Worm (Caenorhabditis elegans): Measurements from ENCODE around the gene srbc-76.
"Not testable (repeated sequence)": the region's sequence is repeated elsewhere in the genome, so short reads cannot be mapped to it uniquely, and the experiment has no call there.

The srbc-76 gene

DNA sequence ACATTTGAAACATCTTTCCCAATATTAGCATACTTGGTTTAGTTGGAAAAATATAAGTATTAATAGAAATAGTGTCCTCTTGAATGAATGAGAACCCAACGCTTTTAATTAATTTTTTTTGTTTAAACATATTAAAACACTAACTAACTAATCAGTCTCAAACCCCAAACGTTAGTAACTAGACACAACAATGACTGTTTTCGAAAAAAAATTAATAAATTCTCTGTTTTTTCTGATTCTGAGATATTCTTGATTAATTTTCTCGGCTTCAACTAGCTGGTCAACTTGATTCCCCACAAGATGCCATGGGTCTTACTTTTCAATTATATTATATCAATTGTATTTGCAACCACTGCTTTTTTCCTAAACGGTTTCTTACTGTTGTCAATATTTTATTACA, at the start of gene srbc-76:
Gene srbc-76, plus strand, starts transcription at position 301 of the 400 bp plus-strand sequence.
- no peak for TF ChIP-seq snpc-4 (tag; optimal IDR thresholded peaks at IDR 0.05)
- TF ChIP-seq elt-2 (tag; optimal IDR thresholded peaks at IDR 0.05) = no peak
- no peak for TF ChIP-seq jun-1 (tag; optimal IDR thresholded peaks at IDR 0.05)
- TF ChIP-seq fkh-10 (GFP tag; optimal IDR thresholded peaks at IDR 0.05) = no peak

ce11 chrV:15207681-15208080, 44.5 kb upstream of the srbc-76 start, which contains the start of gene C41G6.12:
C41G6.12 (minus strand) TSS chrV:15207781.
- not testable (repeated sequence) for TF ChIP-seq zag-1, daf-12, fkh-2 (tag; optimal IDR thresholded peaks at IDR 0.05)

ce11 chrV:15211869-15212268, 40.3 kb upstream of the srbc-76 start, which contains the start of gene sri-24:
sri-24 (plus strand) TSS chrV:15212169.
- TF ChIP-seq skn-1, nhr-11, R02D3.7 (tag; optimal IDR thresholded peaks at IDR 0.05): not testable (repeated sequence)

- not testable (repeated sequence) for TF ChIP-seq nhr-25, zag-1, R02D3.7 (tag; optimal IDR thresholded peaks at IDR 0.05)
Measured at ce11 chrV:15215175-15215574, 37.0 kb upstream of the srbc-76 start, which contains the start of gene sri-26. sri-26 (plus strand) TSS chrV:15215475.

ce11 chrV:15216705-15217104, 35.5 kb upstream of the srbc-76 start, which contains the start of gene sri-25:
sri-25 (plus strand) TSS chrV:15217005.
- TF ChIP-seq unc-62 (GFP tag; optimal IDR thresholded peaks at IDR 0.05) (no peak), ceh-9 (tag; optimal IDR thresholded peaks at IDR 0.05) (no peak), unc-39 (tag; optimal IDR thresholded peaks at IDR 0.05) (no peak), egl-5 (tag; optimal IDR thresholded peaks at IDR 0.05) (no peak), ama-1 (optimal IDR thresholded peaks at IDR 0.05) (no peak), lin-15B (tag; optimal IDR thresholded peaks at IDR 0.05) (no peak), nhr-12 (tag; optimal IDR thresholded peaks at IDR 0.05) (no peak), nfya-1 (tag; optimal IDR thresholded peaks at IDR 0.05; ENCODE audit: insufficient read depth) (no peak), nhr-76 (tag; optimal IDR thresholded peaks at IDR 0.05) (no peak), snpc-4 (tag; optimal IDR thresholded peaks at IDR 0.05) (no peak), R02D3.7 (tag; optimal IDR thresholded peaks at IDR 0.05) (no peak), jun-1 (tag; optimal IDR thresholded peaks at IDR 0.05) (no peak), mdl-1 (tag; optimal IDR thresholded peaks at IDR 0.05) (no peak), ceh-16 (tag; optimal IDR thresholded peaks at IDR 0.05) (no peak), egl-27 (tag; optimal IDR thresholded peaks at IDR 0.05) (no peak)

DNA sequence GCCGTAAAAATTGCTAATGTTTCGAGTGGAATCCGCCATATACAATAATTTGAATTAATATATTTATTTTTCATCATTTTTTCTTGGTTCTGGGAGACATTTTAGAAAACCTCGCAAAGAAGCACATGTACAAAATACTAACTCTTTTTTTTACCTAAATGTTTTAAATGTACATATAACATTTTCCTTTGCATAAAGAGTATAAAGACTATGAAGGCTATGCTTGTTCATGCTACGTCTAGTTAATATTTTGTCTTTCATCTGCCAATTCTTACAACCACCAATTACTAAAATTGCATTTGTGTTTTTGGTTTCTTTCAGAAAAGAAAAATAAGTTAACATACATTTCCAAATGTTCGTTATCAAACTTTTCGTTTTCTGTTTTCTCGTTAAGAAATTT, 30.9 kb upstream of the srbc-76 start, which contains the start of gene irld-25:
Gene irld-25, plus strand, starts transcription at position 301 of the 400 bp plus-strand sequence.
- TF ChIP-seq elt-1 (tag; optimal IDR thresholded peaks at IDR 0.05) (no peak), aly-2 (tag; optimal IDR thresholded peaks at IDR 0.05) (no peak), nfya-1 (tag; optimal IDR thresholded peaks at IDR 0.05; ENCODE audit: insufficient read depth) (no peak), fos-1 (tag; optimal IDR thresholded peaks at IDR 0.05) (no peak), elt-3 (tag; optimal IDR thresholded peaks at IDR 0.05) (no peak), pha-4 (tag; optimal IDR thresholded peaks at IDR 0.05) (no peak), sea-2 (GFP tag; optimal IDR thresholded peaks at IDR 0.05) (no peak), mdl-1 (tag; optimal IDR thresholded peaks at IDR 0.05) (no peak), ceh-16 (tag; optimal IDR thresholded peaks at IDR 0.05) (no peak), ztf-11 (tag; optimal IDR thresholded peaks at IDR 0.05) (no peak), ama-1 (optimal IDR thresholded peaks at IDR 0.05) (no peak), mml-1 (tag; optimal IDR thresholded peaks at IDR 0.05) (no peak), lin-39 (tag; optimal IDR thresholded peaks at IDR 0.05) (no peak), fkh-10 (GFP tag; optimal IDR thresholded peaks at IDR 0.05) (no peak), nhr-11 (tag; optimal IDR thresholded peaks at IDR 0.05) (no peak), nhr-76 (tag; optimal IDR thresholded peaks at IDR 0.05) (no peak), skn-1 (tag; optimal IDR thresholded peaks at IDR 0.05) (no peak), nhr-43 (tag; optimal IDR thresholded peaks at IDR 0.05; ENCODE audit: poor library complexity, severe bottlenecking) (no peak), unc-39 (tag; optimal IDR thresholded peaks at IDR 0.05) (no peak), nhr-25 (tag; optimal IDR thresholded peaks at IDR 0.05) (no peak)

Data from whole organism, L3 larva.